Worm (Caenorhabditis elegans): ENCODE measurements around the gene glb-16.

ce11 chrX:7493020-7493419, 46.9 kb downstream of the glb-16 start, which contains the start of gene F48E3.2:
- TF ChIP-seq flt-1 (GFP tag; IDR thresholded peaks at IDR 0.05) (no peak), ref-1 (GFP tag; conservative IDR thresholded peaks at IDR 0.05) (no peak), cog-1 (tag; optimal IDR thresholded peaks at IDR 0.05) (no peak), ztf-29 (GFP tag; IDR thresholded peaks at IDR 0.05) (no peak), T22C8.4 (GFP tag; IDR thresholded peaks at IDR 0.05) (no peak)
